Fruit fly (Drosophila melanogaster) S2 (cell line): ENCODE measurements around the gene CG6149.

Source experiments
- CG8478 ChIP-seq: fragments of >200 bp; optimal IDR thresholded peaks from 2 replicates; lab custom pipeline; 2018
- CTCF ChIP-seq, 2 experiments: fragments of >200 bp; optimal IDR thresholded peaks; 2 replicates each; lab custom pipeline; 2018

dm6 chr3L:11403542-11403941 lies 31.7 kb downstream of the CG6149 start:
- no peak for TF ChIP-seq CG8478 (lab: Kevin White, UChicago)
- no peak for TF ChIP-seq CTCF (optimal IDR thresholded peaks at IDR 0.05; lab: Kevin White, UChicago)
